Worm (Caenorhabditis elegans) whole organism, L1 larva: ENCODE data around the gene F20D6.10.
A peak's percentile ranks its signal among the peaks of the same experiment; 100 is the strongest.

Experiments
- C04F5.9 ChIP-seq: sonication (generic microtip); optimal IDR thresholded peaks from 2 replicates; lab custom pipeline; 2016; ENCODE audit warnings: missing genetic modification characterization, missing compliant biosample characterization
- aha-1 ChIP-seq: fragments of 150-350 bp; optimal IDR thresholded peaks from 2 replicates; lab custom pipeline; 2014; ENCODE audit warnings: missing biosample characterization, missing genetic modification characterization
- aly-2 ChIP-seq: fragments of 150-350 bp; optimal IDR thresholded peaks from 2 replicates; lab custom pipeline; 2014; ENCODE audit warnings: missing biosample characterization, missing genetic modification characterization
- ama-1 ChIP-seq: fragments of 150-350 bp; optimal IDR thresholded peaks from 2 replicates; lab custom pipeline; 2014
- ceh-63 ChIP-seq: fragments of 200-800 bp; sonication (Bioruptor generic); optimal IDR thresholded peaks from 2 replicates; lab custom pipeline; 2018; ENCODE audit warnings: mild to moderate bottlenecking, missing genetic modification characterization, missing compliant biosample characterization
- ceh-82 ChIP-seq, 3 experiments: fragments of 150-350 bp in 1 of 3; sonication (generic microtip) in 2 of 3; optimal IDR thresholded peaks; 2 replicates each; lab custom pipeline; 2014 to 2017; ENCODE audit warnings: missing biosample characterization in 3 of 3, missing genetic modification characterization in 3 of 3
- ceh-88 ChIP-seq: fragments of 200-800 bp; sonication (Bioruptor generic); IDR thresholded peaks from 2 replicates; pipeline ENCODE4 v1.3.6; 2022; ENCODE audit warnings: missing genetic modification characterization, missing compliant biosample characterization
- ceh-90 ChIP-seq: sonication (generic microtip); optimal IDR thresholded peaks from 2 replicates; lab custom pipeline; 2016; ENCODE audit warnings: missing genetic modification characterization, missing compliant biosample characterization
- ces-1 ChIP-seq: fragments of 150-350 bp; optimal IDR thresholded peaks from 2 replicates; lab custom pipeline; 2014; ENCODE audit warnings: missing biosample characterization, missing genetic modification reagents, missing genetic modification characterization
- dsc-1 ChIP-seq: sonication (generic microtip); optimal IDR thresholded peaks from 2 replicates; lab custom pipeline; 2016; ENCODE audit warnings: mild to moderate bottlenecking, missing genetic modification characterization, missing compliant biosample characterization
- efl-1 ChIP-seq, 4 experiments: fragments of 150-350 bp; optimal IDR thresholded peaks in 3 of 4; peaks in 1 of 4; 1 replicate in 1 of 4; 2 replicates in 3 of 4; lab custom pipeline; 2014; ENCODE audit warnings: missing biosample characterization in 2 of 4, missing genetic modification characterization in 2 of 4, missing genetic modification reagents in 2 of 4
- elt-3 ChIP-seq, 6 experiments: fragments of 150-350 bp in 1 of 6; sonication (generic microtip); optimal IDR thresholded peaks; 2 replicates each; lab custom pipeline; 2017 to 2018; ENCODE audit warnings: missing biosample characterization in 6 of 6, missing genetic modification characterization in 6 of 6, inconsistent platforms in 1 of 6
- ets-5 ChIP-seq: fragments of 200-800 bp; sonication (Bioruptor generic); IDR thresholded peaks from 2 replicates; pipeline ENCODE4 v1.3.6; 2022; ENCODE audit warnings: missing genetic modification characterization, missing compliant biosample characterization
- fkh-8 ChIP-seq: sonication (generic microtip); optimal IDR thresholded peaks from 2 replicates; lab custom pipeline; 2016; ENCODE audit warnings: mild to moderate bottlenecking, missing genetic modification characterization, missing compliant biosample characterization
- irx-1 ChIP-seq: sonication (generic microtip); optimal IDR thresholded peaks from 2 replicates; lab custom pipeline; 2016; ENCODE audit warnings: missing genetic modification characterization, missing compliant biosample characterization
- isw-1 ChIP-seq: fragments of 200-800 bp; sonication (Bioruptor generic); IDR thresholded peaks from 2 replicates; pipeline ENCODE4 v1.3.6; 2022; ENCODE audit warnings: missing genetic modification characterization, missing compliant biosample characterization
- lin-15B ChIP-seq: fragments of 150-350 bp; sonication (generic microtip); optimal IDR thresholded peaks from 3 replicates; lab custom pipeline; 2014; ENCODE audit warnings: missing biosample characterization, missing genetic modification characterization
- lin-39 ChIP-seq: fragments of 150-350 bp; optimal IDR thresholded peaks from 2 replicates; lab custom pipeline; 2014; ENCODE audit warnings: missing biosample characterization, missing genetic modification reagents, missing genetic modification characterization
- mef-2 ChIP-seq: fragments of 150-350 bp; optimal IDR thresholded peaks from 2 replicates; lab custom pipeline; 2014; ENCODE audit warnings: missing biosample characterization, missing genetic modification characterization
- mep-1 ChIP-seq: fragments of 150-350 bp; optimal IDR thresholded peaks from 2 replicates; lab custom pipeline; 2014; ENCODE audit warnings: missing biosample characterization, missing genetic modification characterization
- nhr-237 ChIP-seq: fragments of 150-350 bp; optimal IDR thresholded peaks from 2 replicates; lab custom pipeline; 2014; ENCODE audit warnings: missing biosample characterization, missing genetic modification characterization
- nhr-71 ChIP-seq: sonication (generic microtip); optimal IDR thresholded peaks from 2 replicates; lab custom pipeline; 2016; ENCODE audit warnings: mild to moderate bottlenecking, missing genetic modification characterization, moderate library complexity, missing compliant biosample characterization
- nhr-76 ChIP-seq: sonication (generic microtip); optimal IDR thresholded peaks from 2 replicates; lab custom pipeline; 2017; ENCODE audit warnings: missing biosample characterization, missing genetic modification characterization
- nhr-84 ChIP-seq: sonication (generic microtip); optimal IDR thresholded peaks from 2 replicates; lab custom pipeline; 2017; ENCODE audit warnings: missing biosample characterization, missing genetic modification characterization
- nhr-90 ChIP-seq: sonication (generic microtip); optimal IDR thresholded peaks from 2 replicates; lab custom pipeline; 2016; ENCODE audit warnings: mild to moderate bottlenecking, missing genetic modification characterization, missing compliant biosample characterization; ENCODE audit not compliant: poor library complexity
- pag-3 ChIP-seq: sonication (generic microtip); optimal IDR thresholded peaks from 2 replicates; lab custom pipeline; 2017; ENCODE audit warnings: missing genetic modification characterization, mild to moderate bottlenecking, missing compliant biosample characterization, antibody characterized with exemption, borderline replicate concordance; ENCODE audit not compliant: insufficient read depth
- pax-3 ChIP-seq: fragments of 200-800 bp; sonication (Bioruptor generic); optimal IDR thresholded peaks from 2 replicates; lab custom pipeline; 2018; ENCODE audit warnings: mild to moderate bottlenecking, missing genetic modification characterization, moderate library complexity, missing compliant biosample characterization
- rnt-1 ChIP-seq: sonication (generic microtip); optimal IDR thresholded peaks from 2 replicates; lab custom pipeline; 2016; ENCODE audit warnings: mild to moderate bottlenecking, missing genetic modification characterization, moderate library complexity, missing compliant biosample characterization
- snu-23 ChIP-seq: sonication (generic microtip); optimal IDR thresholded peaks from 2 replicates; lab custom pipeline; 2016; ENCODE audit warnings: missing genetic modification characterization, missing compliant biosample characterization
- sox-4 ChIP-seq: sonication (generic microtip); optimal IDR thresholded peaks from 2 replicates; lab custom pipeline; 2016; ENCODE audit warnings: missing genetic modification characterization, missing compliant biosample characterization
- sup-37 ChIP-seq: fragments of 200-800 bp; sonication (Bioruptor generic); optimal IDR thresholded peaks from 2 replicates; lab custom pipeline; 2018; ENCODE audit warnings: mild to moderate bottlenecking, missing genetic modification characterization, missing compliant biosample characterization
- tbx-2 ChIP-seq: sonication (generic microtip); optimal IDR thresholded peaks from 2 replicates; lab custom pipeline; 2016; ENCODE audit warnings: missing genetic modification characterization, missing compliant biosample characterization
- vab-15 ChIP-seq: sonication (generic microtip); optimal IDR thresholded peaks from 2 replicates; lab custom pipeline; 2017; ENCODE audit warnings: missing genotype, mild to moderate bottlenecking, missing genetic modification characterization, missing compliant biosample characterization
- xbp-1 ChIP-seq: sonication (generic microtip); optimal IDR thresholded peaks from 2 replicates; lab custom pipeline; 2016; ENCODE audit warnings: missing genetic modification characterization, missing compliant biosample characterization

F20D6.10 gene

DNA sequence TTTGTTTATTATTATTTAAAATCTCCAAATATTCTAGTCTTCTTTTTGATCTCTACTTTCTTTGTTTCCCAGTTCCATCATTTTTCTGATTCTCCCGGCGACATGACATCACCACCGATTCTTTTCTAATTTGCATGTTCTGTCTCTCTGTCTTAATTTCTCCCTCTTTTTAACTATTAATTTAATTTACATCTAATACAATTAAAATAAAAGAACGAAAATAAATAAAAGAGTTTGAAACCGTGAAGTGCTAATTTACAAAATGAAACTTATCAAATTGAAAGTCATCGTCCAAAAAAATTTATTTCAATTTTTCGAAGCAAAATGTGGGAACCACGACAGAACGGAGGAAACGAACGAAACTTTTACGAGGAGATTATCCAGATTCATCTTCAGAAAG lies 36.1 kb downstream of the F20D6.10 start, which contains the start of gene F20D6.6:
Gene F20D6.6, plus strand, starts transcription at position 301 of the 400 bp plus-strand sequence.
- TF ChIP-seq nhr-237 (tag; lab: Kevin White, UChicago) (no peak), elt-3 (tag; optimal IDR thresholded peaks at IDR 0.05; lab: Kevin White, UChicago) (no peak), lin-39 (tag; lab: Kevin White, UChicago) (no peak), nhr-90 (tag; lab: Kevin White, UChicago) (no peak), irx-1 (tag; lab: Kevin White, UChicago) (no peak), ceh-88 (GFP tag; lab: Robert Waterston, UW) (no peak), ceh-63 (no peak), mef-2 (tag; lab: Kevin White, UChicago) (no peak), ces-1 (GFP tag; lab: Kevin White, UChicago) (no peak), xbp-1 (tag; lab: Kevin White, UChicago) (no peak), vab-15 (tag; lab: Kevin White, UChicago) (no peak)
- TF ChIP-seq, all 84 proteins: peak for 0

DNA sequence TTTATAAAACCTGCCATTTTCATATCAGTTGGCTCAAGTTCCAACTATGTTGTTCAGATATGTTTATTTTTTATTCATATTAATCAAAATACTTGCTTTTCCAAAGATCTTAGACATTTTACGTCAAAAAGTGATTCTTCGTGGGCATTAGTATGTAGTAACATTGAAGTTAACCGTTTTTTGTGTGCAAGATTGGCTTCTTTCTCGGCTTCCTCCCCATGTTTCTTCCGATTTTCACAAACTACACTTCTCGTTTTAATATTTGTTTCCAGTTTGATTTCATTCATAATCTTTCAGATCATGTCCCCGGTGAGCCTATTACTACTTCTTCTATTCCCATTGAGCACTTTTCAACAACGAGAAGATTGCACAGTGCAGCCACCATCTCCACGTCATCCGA lies 38.3 kb downstream of the F20D6.10 start, which contains the start of gene sul-2:
Gene sul-2, plus strand, starts transcription at position 301 of the 400 bp plus-strand sequence.
- TF ChIP-seq sox-4 (tag; lab: Kevin White, UChicago) = no peak
- TF ChIP-seq aha-1 (tag; lab: Kevin White, UChicago) = no peak
- no peak for TF ChIP-seq isw-1 (GFP tag; lab: Robert Waterston, UW)
- no peak for TF ChIP-seq pax-3
- no peak for TF ChIP-seq pag-3 (tag; lab: Kevin White, UChicago)
- TF ChIP-seq ceh-90 (tag; lab: Kevin White, UChicago) = no peak
- no peak for TF ChIP-seq tbx-2
- no peak for TF ChIP-seq lin-15B (tag; lab: Kevin White, UChicago)
- no peak for TF ChIP-seq nhr-76 (tag; lab: Kevin White, UChicago)

DNA sequence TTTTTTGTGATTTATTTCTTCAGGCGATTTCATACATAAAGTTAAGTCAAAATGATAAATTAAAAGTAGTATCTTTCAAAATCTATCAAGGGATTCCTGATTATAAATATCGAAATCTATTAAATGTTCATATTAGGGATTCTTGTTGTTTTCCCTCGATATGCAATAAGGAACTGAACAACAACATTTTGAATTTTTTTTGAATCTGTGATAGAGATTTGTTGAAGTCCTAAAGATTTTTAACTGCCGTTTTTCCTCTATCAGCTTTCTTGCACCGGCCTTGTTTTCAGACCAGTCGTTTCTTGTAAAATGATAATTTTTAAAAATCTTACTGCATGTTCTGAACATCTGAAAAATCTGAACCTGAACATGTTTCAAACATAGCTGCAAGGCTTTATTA lies 40.0 kb downstream of the F20D6.10 start:
- TF ChIP-seq ets-5 (GFP tag; lab: Robert Waterston, UW) = no peak
- no peak for TF ChIP-seq lin-15B (tag; lab: Kevin White, UChicago)
- no peak for TF ChIP-seq ceh-88 (GFP tag; lab: Robert Waterston, UW)
- no peak for TF ChIP-seq rnt-1 (tag; lab: Kevin White, UChicago)
- TF ChIP-seq efl-1 (optimal IDR thresholded peaks at IDR 0.05; lab: Kevin White, UChicago) = no peak
- peak in 1 of 2 experiments; percentile 90 for TF ChIP-seq efl-1 (GFP tag; optimal IDR thresholded peaks at IDR 0.05 in 1 of 2; lab: Kevin White, UChicago)

DNA sequence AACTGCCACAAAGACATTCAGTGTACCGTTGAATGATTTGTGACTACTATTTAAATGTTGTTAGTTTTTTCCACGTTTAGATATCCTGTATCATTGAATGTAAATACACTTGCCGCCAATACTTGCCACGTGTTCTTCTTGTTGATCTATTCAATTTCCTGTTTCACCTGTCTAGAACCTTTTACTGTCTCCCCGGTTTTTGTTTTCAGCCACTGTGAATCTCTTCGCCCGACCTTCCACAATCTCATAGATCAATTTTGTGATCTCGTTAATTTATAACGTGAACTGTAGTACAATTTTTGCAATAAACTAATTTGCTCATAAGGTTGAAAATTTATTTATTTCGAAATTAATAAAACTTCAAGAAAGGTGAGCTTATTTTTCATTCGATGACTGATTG lies 50.4 kb downstream of the F20D6.10 start, which contains the start of gene D1014.13:
Gene D1014.13, plus strand, starts transcription at position 301 of the 400 bp plus-strand sequence.
- no peak for TF ChIP-seq nhr-71

DNA sequence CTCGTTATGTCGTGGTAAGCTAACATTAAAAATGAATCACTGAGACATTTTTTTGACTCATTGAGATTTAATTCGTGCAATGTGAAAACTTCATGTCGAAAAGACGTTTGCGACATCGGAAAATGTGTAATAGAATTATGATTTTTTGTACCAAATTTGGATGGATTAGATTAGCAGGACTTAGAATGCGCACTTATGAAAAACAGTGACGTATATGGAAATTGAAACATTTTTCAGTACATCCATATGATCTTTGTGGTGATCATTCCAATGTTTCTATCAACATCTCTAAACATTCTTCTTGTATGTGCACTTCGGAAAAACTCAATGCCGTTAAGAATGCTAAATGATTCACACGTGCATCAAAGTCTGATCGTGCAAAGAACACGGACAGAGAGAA lies 51.2 kb downstream of the F20D6.10 start:
- TF ChIP-seq dsc-1 (tag; lab: Kevin White, UChicago) (peak; percentile 2), irx-1 (tag; lab: Kevin White, UChicago) (no peak)

DNA sequence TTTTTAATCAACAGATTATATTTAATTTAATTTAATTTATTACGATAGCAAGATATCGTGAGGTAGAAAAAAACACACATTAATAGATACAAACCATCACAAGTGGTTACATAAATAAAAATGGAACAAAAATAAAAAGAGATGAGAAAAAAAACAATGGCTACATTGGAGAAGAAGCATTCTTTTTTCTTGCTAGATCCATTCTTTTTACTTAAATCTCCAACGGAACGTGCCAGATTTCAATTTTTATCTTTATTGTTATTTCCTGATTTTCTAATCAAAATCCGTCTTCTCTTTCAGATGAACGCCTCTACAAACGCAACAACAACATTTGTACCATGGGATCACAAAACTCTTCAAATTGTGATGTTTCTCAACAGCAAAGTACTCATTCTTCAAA lies 52.1 kb downstream of the F20D6.10 start, which contains the start of gene D1014.2:
Gene D1014.2, plus strand, starts transcription at position 301 of the 400 bp plus-strand sequence.
- no peak for TF ChIP-seq lin-39 (tag; lab: Kevin White, UChicago)
- no peak for TF ChIP-seq sup-37 (GFP tag; lab: Kevin White, UChicago)
- no peak for TF ChIP-seq C04F5.9 (tag; lab: Kevin White, UChicago)
- TF ChIP-seq snu-23 (GFP tag; lab: Kevin White, UChicago) = no peak
- TF ChIP-seq nhr-90 (tag; lab: Kevin White, UChicago) = no peak
- no peak for TF ChIP-seq efl-1 (optimal IDR thresholded peaks at IDR 0.05; lab: Kevin White, UChicago)
- TF ChIP-seq efl-1 (GFP tag; optimal IDR thresholded peaks at IDR 0.05 in 1 of 2; lab: Kevin White, UChicago) = no peak
- no peak for TF ChIP-seq mep-1 (tag; lab: Kevin White, UChicago)
- TF ChIP-seq fkh-8 (tag; lab: Kevin White, UChicago) = no peak
- no peak for TF ChIP-seq nhr-71
- TF ChIP-seq ceh-63 = no peak
- TF ChIP-seq ceh-82 (tag; optimal IDR thresholded peaks at IDR 0.05; lab: Kevin White, UChicago) = no peak
- no peak for TF ChIP-seq nhr-84 (tag; lab: Kevin White, UChicago)
- no peak for TF ChIP-seq xbp-1 (tag; lab: Kevin White, UChicago)
- no peak for TF ChIP-seq aly-2 (tag; lab: Kevin White, UChicago)
- TF ChIP-seq ceh-90 (tag; lab: Kevin White, UChicago) = no peak
- no peak for TF ChIP-seq lin-15B (tag; lab: Kevin White, UChicago)
- TF ChIP-seq ama-1 (lab: Kevin White, UChicago) = no peak
